Worm (Caenorhabditis elegans): ENCODE results near the gene E02H1.5.

- no peak for TF ChIP-seq flt-1 (GFP tag; IDR thresholded peaks at IDR 0.05)
- no peak for TF ChIP-seq T22C8.4 (GFP tag; IDR thresholded peaks at IDR 0.05)
- no peak for TF ChIP-seq klf-2 (GFP tag; conservative IDR thresholded peaks at IDR 0.05)
- no peak for TF ChIP-seq ztf-29 (GFP tag; IDR thresholded peaks at IDR 0.05)
- TF ChIP-seq med-1 (GFP tag; optimal IDR thresholded peaks at IDR 0.05; ENCODE audit: insufficient read depth): no peak
- TF ChIP-seq cog-1 (tag; optimal IDR thresholded peaks at IDR 0.05): no peak
Observed at ce11 chrII:9554925-9555553, 40.0 kb upstream of the E02H1.5 start, which contains the start of gene F35H8.2.
